Fruit fly (Drosophila melanogaster) whole organism, embryonic: ENCODE measurements around the gene Tango2.
A peak's percentile ranks its signal among the peaks of the same experiment; 100 is the strongest.

ENCODE experiments used
- CG10209 ChIP-seq: fragments of 200-800 bp; sonication (Bioruptor generic); optimal IDR thresholded peaks from 3 replicates; lab custom pipeline; 2017; ENCODE audit warnings: missing biosample characterization, mild to moderate bottlenecking, missing genetic modification characterization, missing genetic modification reagents
- CG10654 ChIP-seq: fragments of 200-800 bp; sonication (Bioruptor generic); optimal IDR thresholded peaks from 2 replicates; lab custom pipeline; 2016; ENCODE audit warnings: missing biosample characterization, missing genetic modification characterization
- CG11695 ChIP-seq: fragments of 200-800 bp; sonication (Bioruptor generic); IDR thresholded peaks from 3 replicates; pipeline ENCODE4 v1.3.6; 2022; ENCODE audit warnings: missing biosample characterization, missing genetic modification characterization
- CG15269 ChIP-seq: fragments of 200-800 bp; sonication (Bioruptor generic); optimal IDR thresholded peaks from 2 replicates; lab custom pipeline; 2018; ENCODE audit warnings: missing biosample characterization, mild to moderate bottlenecking, missing genetic modification characterization, moderate library complexity
- CG16863 ChIP-seq: fragments of 200-800 bp; sonication (Bioruptor generic); optimal IDR thresholded peaks from 3 replicates; lab custom pipeline; 2016; ENCODE audit warnings: missing biosample characterization, missing genetic modification characterization
- CG17361 ChIP-seq: fragments of 200-800 bp; sonication (Bioruptor generic); IDR thresholded peaks from 3 replicates; pipeline ENCODE4 v1.3.6; 2022; ENCODE audit warnings: missing biosample characterization, missing genetic modification characterization
- CG1792 ChIP-seq: fragments of 200-800 bp; sonication (Bioruptor generic); optimal IDR thresholded peaks from 2 replicates; lab custom pipeline; 2016; ENCODE audit warnings: missing biosample characterization, missing genetic modification characterization
- CG1832 ChIP-seq: fragments of 200-800 bp; sonication (Bioruptor generic); optimal IDR thresholded peaks from 2 replicates; lab custom pipeline; 2017; ENCODE audit warnings: missing biosample characterization, mild to moderate bottlenecking, missing genetic modification characterization, inconsistent platforms
- CG31365 ChIP-seq: fragments of 200-800 bp; sonication (Bioruptor generic); optimal IDR thresholded peaks from 2 replicates; lab custom pipeline; 2018; ENCODE audit warnings: missing biosample characterization, mild to moderate bottlenecking, missing genetic modification characterization
- CG3726 ChIP-seq: fragments of 200-800 bp; sonication (Bioruptor generic); IDR thresholded peaks from 3 replicates; pipeline ENCODE4, ENCODE4 v1.3.6; 2022; ENCODE audit warnings: missing biosample characterization, missing genetic modification characterization
- CG4360 ChIP-seq: fragments of 200-800 bp; sonication (Bioruptor generic); IDR thresholded peaks from 2 replicates; pipeline ENCODE4 v1.3.6; 2022; ENCODE audit warnings: missing biosample characterization, missing genetic modification characterization
- CG6272 ChIP-seq: fragments of 200-800 bp; sonication (Bioruptor generic); IDR thresholded peaks from 2 replicates; pipeline ENCODE4 v1.3.6; 2022; ENCODE audit warnings: missing biosample characterization, missing genetic modification characterization
- CG6854 ChIP-seq: fragments of 200-800 bp; sonication (Bioruptor generic); optimal IDR thresholded peaks from 3 replicates; lab custom pipeline; 2017; ENCODE audit warnings: missing biosample characterization, mild to moderate bottlenecking, missing genetic modification characterization
- CG8281 ChIP-seq: fragments of 200-800 bp; sonication (Bioruptor generic); optimal IDR thresholded peaks from 2 replicates; lab custom pipeline; 2018; ENCODE audit warnings: missing biosample characterization, mild to moderate bottlenecking, missing genetic modification characterization, moderate library complexity
- CG8765 ChIP-seq: fragments of 200-800 bp; sonication (Bioruptor generic); IDR thresholded peaks from 2 replicates; pipeline ENCODE4 v1.3.6; 2022; ENCODE audit warnings: missing biosample characterization, missing genetic modification characterization
- CG9215 ChIP-seq: fragments of 200-800 bp; sonication (Bioruptor generic); IDR thresholded peaks from 2 replicates; pipeline ENCODE4 v1.3.6; 2022; ENCODE audit warnings: missing biosample characterization, missing genetic modification characterization
- CG9797 ChIP-seq: fragments of 200-800 bp; sonication (Bioruptor generic); optimal IDR thresholded peaks from 3 replicates; lab custom pipeline; 2018; ENCODE audit warnings: missing biosample characterization, mild to moderate bottlenecking, missing genetic modification characterization
- CTCF ChIP-seq: fragments of 200-800 bp; sonication (Bioruptor generic); optimal IDR thresholded peaks from 2 replicates; lab custom pipeline; 2017; ENCODE audit warnings: missing biosample characterization, mild to moderate bottlenecking, missing genetic modification characterization, moderate library complexity
- D19B ChIP-seq: fragments of 200-800 bp; sonication (Bioruptor generic); optimal IDR thresholded peaks from 2 replicates; lab custom pipeline; 2017; ENCODE audit warnings: missing biosample characterization, mild to moderate bottlenecking, missing genetic modification characterization
- Dek ChIP-seq: fragments of 200-800 bp; sonication (Bioruptor generic); optimal IDR thresholded peaks from 3 replicates; lab custom pipeline; 2019; ENCODE audit warnings: missing biosample characterization, mild to moderate bottlenecking, missing genetic modification characterization, moderate library complexity
- Dll ChIP-seq: fragments of 200-800 bp; sonication (Bioruptor generic); IDR thresholded peaks from 4 replicates; pipeline ENCODE4 v1.3.6; 2022; ENCODE audit warnings: missing biosample characterization, missing genetic modification characterization; ENCODE audit not compliant: partially characterized antibody
- Doc3 ChIP-seq: fragments of 200-800 bp; sonication (Bioruptor generic); IDR thresholded peaks from 3 replicates; pipeline ENCODE4 v1.3.6; 2022; ENCODE audit warnings: missing biosample characterization, missing genetic modification characterization; ENCODE audit not compliant: partially characterized antibody
- Dref ChIP-seq: fragments of 200-800 bp; sonication (Bioruptor generic); IDR thresholded peaks from 2 replicates; pipeline ENCODE4 v1.3.6; 2022; ENCODE audit warnings: missing biosample characterization, missing genetic modification characterization
- E2f1 ChIP-seq: fragments of 200-800 bp; sonication (Bioruptor generic); IDR thresholded peaks from 2 replicates; pipeline ENCODE4 v1.3.6; 2022; ENCODE audit warnings: missing biosample characterization, missing genetic modification characterization
- Ets65A ChIP-seq: fragments of 200-800 bp; sonication (Bioruptor generic); peaks from one replicate; lab custom pipeline; 2016; ENCODE audit warnings: missing biosample characterization, missing genetic modification characterization
- HLH54F ChIP-seq: fragments of 200-800 bp; sonication (Bioruptor generic); optimal IDR thresholded peaks from 3 replicates; lab custom pipeline; 2016; ENCODE audit warnings: missing biosample characterization, missing genetic modification characterization
- MBD-R2 ChIP-seq: fragments of 200-800 bp; sonication (Bioruptor generic); IDR thresholded peaks from 2 replicates; pipeline ENCODE4 v1.3.6; 2022; ENCODE audit warnings: missing biosample characterization, missing genetic modification characterization
- NC2α ChIP-seq: fragments of 200-800 bp; sonication (Bioruptor generic); optimal IDR thresholded peaks from 2 replicates; lab custom pipeline; 2016; ENCODE audit warnings: missing biosample characterization, missing genetic modification characterization
- Side ChIP-seq: fragments of 200-800 bp; sonication (Bioruptor generic); optimal IDR thresholded peaks from 2 replicates; lab custom pipeline; 2016; ENCODE audit warnings: missing biosample characterization, missing genetic modification characterization
- Xrp1 ChIP-seq: fragments of 200-800 bp; sonication (Bioruptor generic); IDR thresholded peaks from 2 replicates; pipeline ENCODE4 v1.3.6; 2022; ENCODE audit warnings: missing biosample characterization, missing genetic modification characterization
- br ChIP-seq: fragments of >200 bp; optimal IDR thresholded peaks from 2 replicates; lab custom pipeline; 2017
- dati ChIP-seq: fragments of 200-800 bp; sonication (Bioruptor generic); IDR thresholded peaks from 2 replicates; pipeline ENCODE4 v1.3.6; 2022; ENCODE audit warnings: missing biosample characterization, missing genetic modification characterization
- fu2 ChIP-seq: fragments of 200-800 bp; sonication (Bioruptor generic); optimal IDR thresholded peaks from 2 replicates; lab custom pipeline; 2016; ENCODE audit warnings: missing biosample characterization, missing genetic modification characterization
- gt ChIP-seq: fragments of 200-800 bp; sonication (Bioruptor generic); IDR thresholded peaks from 2 replicates; pipeline ENCODE4 v1.3.6; 2022; ENCODE audit warnings: missing biosample characterization, missing genetic modification characterization
- insv ChIP-seq, 2 experiments: fragments of 200-800 bp; sonication (Bioruptor generic); optimal IDR thresholded peaks; 3 replicates each; lab custom pipeline; 2016 to 2018; ENCODE audit warnings: missing biosample characterization in 2 of 2, missing genetic modification characterization in 2 of 2
- inv ChIP-seq: fragments of 200-800 bp; sonication (Bioruptor generic); IDR thresholded peaks from 2 replicates; pipeline ENCODE4 v1.3.6; 2022; ENCODE audit warnings: missing biosample characterization, missing genetic modification characterization; ENCODE audit not compliant: partially characterized antibody
- jing ChIP-seq: fragments of 200-800 bp; sonication (Bioruptor generic); optimal IDR thresholded peaks from 2 replicates; lab custom pipeline; 2018; ENCODE audit warnings: missing biosample characterization, mild to moderate bottlenecking, missing genetic modification characterization
- jumu ChIP-seq: fragments of 200-800 bp; sonication (Bioruptor generic); optimal IDR thresholded peaks from 3 replicates; lab custom pipeline; 2016; ENCODE audit warnings: missing biosample characterization, missing genetic modification characterization
- kay ChIP-seq: fragments of 200-800 bp; sonication (Bioruptor generic); optimal IDR thresholded peaks from 2 replicates; lab custom pipeline; 2016; ENCODE audit warnings: missing biosample characterization, missing genetic modification characterization
- klu ChIP-seq: fragments of 200-800 bp; sonication (Bioruptor generic); IDR thresholded peaks from 2 replicates; pipeline ENCODE4 v1.3.6; 2022; ENCODE audit warnings: missing biosample characterization, missing genetic modification characterization
- kni ChIP-seq: fragments of 200-800 bp; sonication (Bioruptor generic); optimal IDR thresholded peaks from 3 replicates; lab custom pipeline; 2017; ENCODE audit warnings: mild to moderate bottlenecking, missing biosample characterization, missing genetic modification reagents, missing genetic modification characterization
- lola ChIP-seq, 3 experiments: fragments of >200 bp in 2 of 3; fragments of 200-800 bp in 1 of 3; sonication (Bioruptor generic) in 1 of 3; optimal IDR thresholded peaks; 2 replicates each; lab custom pipeline; 2017 to 2019; ENCODE audit warnings: missing biosample characterization in 3 of 3, missing genetic modification characterization in 3 of 3, mild to moderate bottlenecking in 1 of 3, moderate library complexity in 1 of 3
- onecut ChIP-seq: fragments of 200-800 bp; sonication (Bioruptor generic); IDR thresholded peaks from 2 replicates; pipeline ENCODE4 v1.3.6; 2022; ENCODE audit warnings: missing biosample characterization, missing genetic modification characterization
- pho ChIP-seq: fragments of 200-800 bp; sonication (Bioruptor generic); optimal IDR thresholded peaks from 2 replicates; lab custom pipeline; 2016; ENCODE audit warnings: missing biosample characterization, missing genetic modification characterization
- row ChIP-seq: fragments of 200-800 bp; sonication (Bioruptor generic); IDR thresholded peaks from 3 replicates; pipeline ENCODE4 v1.3.6; 2022; ENCODE audit warnings: missing biosample characterization, missing genetic modification characterization
- sug ChIP-seq: fragments of 200-800 bp; optimal IDR thresholded peaks from 2 replicates; lab custom pipeline; 2019; ENCODE audit warnings: missing biosample characterization, mild to moderate bottlenecking, missing genetic modification characterization, moderate library complexity
- tio ChIP-seq: fragments of 200-800 bp; sonication (Bioruptor generic); optimal IDR thresholded peaks from 2 replicates; lab custom pipeline; 2017; ENCODE audit warnings: missing biosample characterization, missing genetic modification characterization, inconsistent platforms
- tx ChIP-seq: fragments of 200-800 bp; sonication (Bioruptor generic); optimal IDR thresholded peaks from 2 replicates; lab custom pipeline; 2016; ENCODE audit warnings: missing biosample characterization, missing genetic modification characterization
- vvl ChIP-seq: fragments of 200-800 bp; sonication (Bioruptor generic); IDR thresholded peaks from 2 replicates; pipeline ENCODE4 v1.3.6; 2022; ENCODE audit warnings: missing biosample characterization, missing genetic modification characterization
- zfh1 ChIP-seq: fragments of 200-800 bp; sonication (Bioruptor generic); IDR thresholded peaks from 3 replicates; pipeline ENCODE4 v1.3.6; 2022; ENCODE audit warnings: missing biosample characterization, missing genetic modification characterization

Gene Tango2

DNA sequence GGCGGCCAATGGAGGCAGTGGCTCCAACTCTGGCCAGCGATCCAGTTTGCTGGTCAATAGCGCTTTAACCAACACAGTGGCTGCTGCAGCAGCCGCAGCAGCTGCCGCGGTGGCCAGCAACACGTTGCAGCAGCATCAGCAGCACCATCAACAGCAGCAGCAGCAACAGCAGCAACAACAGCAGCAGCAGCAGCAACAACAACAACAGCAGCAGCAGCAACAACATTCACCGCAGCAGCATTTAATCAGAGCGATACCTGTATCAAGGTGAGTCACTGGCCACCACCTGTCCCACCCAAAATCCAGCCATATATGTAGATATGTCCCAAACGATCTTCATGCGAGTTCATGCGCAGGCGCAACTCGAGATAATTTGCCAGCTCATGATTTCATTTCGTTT is 33.0 kb downstream of the Tango2 start:
- TF ChIP-seq Ets65A (GFP tag; lab: Kevin White, UChicago) = peak; percentile 52
- TF ChIP-seq CTCF (GFP tag; lab: Kevin White, UChicago) = no peak
- no peak for TF ChIP-seq klu (GFP tag; lab: Robert Waterston, UW)
- no peak for TF ChIP-seq CG1792
- TF ChIP-seq tio (GFP tag; lab: Kevin White, UChicago) = no peak
- TF ChIP-seq CG4360 (GFP tag; lab: Robert Waterston, UW) = peak; percentile 52
- TF ChIP-seq CG15269 (tag; lab: Kevin White, UChicago) = no peak
- no peak for TF ChIP-seq tx (GFP tag; lab: Kevin White, UChicago)
- TF ChIP-seq jing (GFP tag; lab: Kevin White, UChicago) = no peak
- TF ChIP-seq CG6272 (GFP tag; lab: Robert Waterston, UW) = no peak
- TF ChIP-seq lola (GFP tag; optimal IDR thresholded peaks at IDR 0.05; lab: Kevin White, UChicago) = no peak
- TF ChIP-seq vvl = 0 out of 2 replicates have a peak, but pooled peaks have one; percentile 51
- TF ChIP-seq Dek (tag; lab: Kevin White, UChicago) = no peak
- peak; percentile 10; the same call in 1 of the 3 replicates for TF ChIP-seq row (GFP tag; lab: Robert Waterston, UW)

DNA sequence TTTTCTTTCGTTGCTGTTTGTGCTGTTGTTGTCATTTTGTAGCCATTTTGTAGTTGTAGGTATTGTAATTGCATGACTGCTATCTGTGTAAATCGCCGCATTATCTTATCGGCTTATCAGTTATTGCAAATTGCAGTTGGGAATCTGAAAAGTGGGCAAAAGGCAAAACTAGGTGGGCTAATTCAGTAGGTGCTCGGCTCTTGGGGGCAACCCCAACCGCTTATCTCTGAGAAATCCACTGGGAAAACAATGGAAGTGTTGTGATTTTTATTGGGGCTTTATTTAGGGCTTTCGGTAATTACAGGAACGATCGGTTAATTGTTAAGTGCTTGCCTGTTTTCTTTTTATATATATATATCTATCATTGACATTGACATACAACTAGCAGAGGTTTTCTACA is 34.4 kb downstream of the Tango2 start:
- TF ChIP-seq sug (tag; lab: Kevin White, UChicago) (peak; percentile 53), fu2 (GFP tag; lab: Kevin White, UChicago) (no peak)

DNA sequence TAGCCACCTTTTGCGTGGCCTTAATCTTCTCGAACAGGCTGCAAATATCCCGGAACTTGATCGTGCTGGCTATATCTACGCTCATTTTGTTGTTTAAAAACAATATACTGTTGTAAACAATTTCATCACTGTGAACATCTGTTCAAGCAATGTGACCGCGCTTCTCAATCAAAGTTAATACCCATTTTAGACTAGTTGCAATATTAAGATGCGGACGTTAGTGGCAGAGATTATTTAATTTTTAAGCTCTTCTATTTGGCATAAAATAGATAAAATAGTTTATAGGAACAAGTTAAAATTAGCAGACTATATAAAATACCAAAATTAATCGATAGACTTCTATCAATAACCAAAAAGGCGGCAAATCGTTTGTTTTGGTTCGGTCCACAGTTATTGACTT is 50.9 kb downstream of the Tango2 start, which contains the start of the genes DNAlig4 and CG11164:
Gene DNAlig4, minus strand, starts transcription at position 156 of the 400 bp plus-strand sequence.
Gene CG11164, plus strand, starts transcription at position 359 of the 400 bp plus-strand sequence.
- TF ChIP-seq D19B (GFP tag; lab: Kevin White, UChicago) (no peak), CG1832 (GFP tag; lab: Kevin White, UChicago) (no peak), CG17361 (GFP tag; lab: Robert Waterston, UW) (no peak), CG31365 (no peak), Doc3 (no peak), CG9797 (GFP tag; lab: Kevin White, UChicago) (peak; percentile 33), Side (no peak), NC2α (GFP tag; lab: Kevin White, UChicago) (no peak), CG10209 (GFP tag; lab: Kevin White, UChicago) (no peak), E2f1 (GFP tag; lab: Robert Waterston, UW) (peak; percentile 26; the same call in 1 of the 2 replicates), HLH54F (GFP tag; lab: Kevin White, UChicago) (no peak), kay (GFP tag; lab: Kevin White, UChicago) (no peak), br (lab: Kevin White, UChicago) (no peak), gt (GFP tag; lab: Robert Waterston, UW) (no peak), kni (GFP tag; lab: Kevin White, UChicago) (no peak), CG16863 (GFP tag; lab: Kevin White, UChicago) (no peak), CG8765 (GFP tag; lab: Robert Waterston, UW) (no peak), CG6854 (GFP tag; lab: Kevin White, UChicago) (no peak), pho (GFP tag; lab: Kevin White, UChicago) (no peak), row (GFP tag; lab: Robert Waterston, UW) (no peak), onecut (GFP tag; lab: Robert Waterston, UW) (no peak), CG11695 (GFP tag; lab: Robert Waterston, UW) (no peak), Dek (tag; lab: Kevin White, UChicago) (no peak), Xrp1 (GFP tag; lab: Robert Waterston, UW) (no peak), zfh1 (GFP tag; lab: Robert Waterston, UW) (no peak), jumu (GFP tag; lab: Kevin White, UChicago) (no peak), Dll (peak; percentile 33; the same call in 1 of the 4 replicates), Dref (GFP tag; lab: Robert Waterston, UW) (peak; percentile 41), MBD-R2 (GFP tag; lab: Robert Waterston, UW) (peak; percentile 32; the same call in 1 of the 2 replicates), dati (GFP tag; lab: Robert Waterston, UW) (no peak), CG8281 (tag; lab: Kevin White, UChicago) (no peak), CG9215 (GFP tag; lab: Robert Waterston, UW) (no peak), inv (GFP tag; lab: Robert Waterston, UW) (no peak), insv (GFP tag; optimal IDR thresholded peaks at IDR 0.05; lab: Kevin White, UChicago) (no peak), CG3726 (GFP tag; lab: Robert Waterston, UW) (no peak), CG10654 (GFP tag; lab: Kevin White, UChicago) (no peak)
